Fruit fly (Drosophila melanogaster) whole organism, embryonic: ENCODE measurements around the gene Vav.

Source experiments
- Aef1 ChIP-seq: fragments of 200-800 bp; sonication (Bioruptor generic); IDR thresholded peaks from 3 replicates; pipeline ENCODE4 v1.3.6; 2022; ENCODE audit warnings: missing biosample characterization, missing genetic modification characterization
- Atf3 ChIP-seq: fragments of 200-800 bp; sonication (Bioruptor generic); optimal IDR thresholded peaks from 3 replicates; lab custom pipeline; 2016; ENCODE audit warnings: missing biosample characterization, missing genetic modification characterization
- B-H1 ChIP-seq: fragments of 200-800 bp; sonication (Bioruptor generic); IDR thresholded peaks from 3 replicates; pipeline ENCODE4 v1.3.6; 2022; ENCODE audit warnings: missing biosample characterization, missing genetic modification characterization
- B-H2 ChIP-seq: fragments of 200-800 bp; sonication (Bioruptor generic); optimal IDR thresholded peaks from 2 replicates; lab custom pipeline; 2018; ENCODE audit warnings: missing biosample characterization, mild to moderate bottlenecking, missing genetic modification characterization
- CG10431 ChIP-seq: fragments of 200-800 bp; sonication (Bioruptor generic); optimal IDR thresholded peaks from 3 replicates; lab custom pipeline; 2018; ENCODE audit warnings: missing biosample characterization, mild to moderate bottlenecking, missing genetic modification characterization
- CG11085 ChIP-seq: fragments of 200-800 bp; sonication (Bioruptor generic); IDR thresholded peaks from 2 replicates; pipeline ENCODE4 v1.3.6; 2022; ENCODE audit warnings: missing biosample characterization, missing genetic modification characterization
- CG11504 ChIP-seq: fragments of 200-800 bp; sonication (Bioruptor generic); optimal IDR thresholded peaks from 3 replicates; lab custom pipeline; 2019; ENCODE audit warnings: missing biosample characterization, mild to moderate bottlenecking, missing genetic modification characterization, moderate library complexity
- CG12219 ChIP-seq: fragments of 200-800 bp; sonication (Bioruptor generic); optimal IDR thresholded peaks from 3 replicates; lab custom pipeline; 2018; ENCODE audit warnings: missing biosample characterization, mild to moderate bottlenecking, missing genetic modification characterization
- CG14014 ChIP-seq: fragments of 200-800 bp; sonication (Bioruptor generic); IDR thresholded peaks from 2 replicates; pipeline ENCODE4 v1.3.6; 2022; ENCODE audit warnings: missing biosample characterization, missing genetic modification characterization
- CG15514 ChIP-seq: fragments of 200-800 bp; sonication (Bioruptor generic); optimal IDR thresholded peaks from 3 replicates; lab custom pipeline; 2017; ENCODE audit warnings: missing biosample characterization, missing genetic modification characterization, mild to moderate bottlenecking, moderate library complexity, missing genetic modification reagents
- CG16815 ChIP-seq: fragments of 200-800 bp; sonication (Bioruptor generic); optimal IDR thresholded peaks from 3 replicates; lab custom pipeline; 2017; ENCODE audit warnings: missing biosample characterization, mild to moderate bottlenecking, missing genetic modification characterization
- CG18476 ChIP-seq: fragments of 200-800 bp; sonication (Bioruptor generic); optimal IDR thresholded peaks from 2 replicates; lab custom pipeline; 2016; ENCODE audit warnings: missing biosample characterization, mild to moderate bottlenecking, missing genetic modification characterization
- CG2120 ChIP-seq: fragments of 200-800 bp; sonication (Bioruptor generic); optimal IDR thresholded peaks from 3 replicates; lab custom pipeline; 2016; ENCODE audit warnings: missing biosample characterization, missing genetic modification characterization
- CG32767 ChIP-seq: fragments of 200-800 bp; sonication (Bioruptor generic); IDR thresholded peaks from 2 replicates; pipeline ENCODE4 v1.3.6; 2022; ENCODE audit warnings: missing biosample characterization, missing genetic modification characterization
- CG33213 ChIP-seq: fragments of 200-800 bp; sonication (Bioruptor generic); optimal IDR thresholded peaks from 3 replicates; lab custom pipeline; 2016; ENCODE audit warnings: missing biosample characterization, missing genetic modification characterization
- CG4854 ChIP-seq: fragments of 200-800 bp; sonication (Bioruptor generic); optimal IDR thresholded peaks from 2 replicates; lab custom pipeline; 2016; ENCODE audit warnings: missing biosample characterization, missing genetic modification characterization, inconsistent platforms
- CG6254 ChIP-seq: fragments of 200-800 bp; sonication (Bioruptor generic); optimal IDR thresholded peaks from 3 replicates; lab custom pipeline; 2017; ENCODE audit warnings: mild to moderate bottlenecking, missing biosample characterization, missing genetic modification reagents, missing genetic modification characterization
- CG8290 ChIP-seq, 3 experiments: fragments of 200-800 bp; sonication (Bioruptor generic); optimal IDR thresholded peaks; 2 replicates each; lab custom pipeline; 2016 to 2019; ENCODE audit warnings: missing biosample characterization in 3 of 3, missing genetic modification characterization in 3 of 3, mild to moderate bottlenecking in 2 of 3, moderate library complexity in 1 of 3
- CG9609 ChIP-seq: fragments of 200-800 bp; sonication (Bioruptor generic); optimal IDR thresholded peaks from 3 replicates; lab custom pipeline; 2016; ENCODE audit warnings: missing biosample characterization, missing genetic modification characterization
- CrebB ChIP-seq: fragments of 200-800 bp; sonication (Bioruptor generic); optimal IDR thresholded peaks from 3 replicates; lab custom pipeline; 2018; ENCODE audit warnings: missing biosample characterization, mild to moderate bottlenecking, missing genetic modification characterization
- Dip2 ChIP-seq: fragments of 200-800 bp; sonication (Bioruptor generic); IDR thresholded peaks from 2 replicates; pipeline ENCODE4 v1.3.6; 2022; ENCODE audit warnings: missing biosample characterization, missing genetic modification characterization
- HLH54F ChIP-seq: fragments of 200-800 bp; sonication (Bioruptor generic); optimal IDR thresholded peaks from 3 replicates; lab custom pipeline; 2016; ENCODE audit warnings: missing biosample characterization, missing genetic modification characterization
- NC2β ChIP-seq: fragments of 200-800 bp; sonication (Bioruptor generic); optimal IDR thresholded peaks from 2 replicates; lab custom pipeline; 2016; ENCODE audit warnings: missing biosample characterization, missing genetic modification characterization
- Nf-YB ChIP-seq: fragments of 200-800 bp; sonication (Bioruptor generic); optimal IDR thresholded peaks from 3 replicates; lab custom pipeline; 2019; ENCODE audit warnings: missing biosample characterization, mild to moderate bottlenecking, missing genetic modification characterization, moderate library complexity
- Nf-YC ChIP-seq: fragments of 200-800 bp; optimal IDR thresholded peaks from 3 replicates; lab custom pipeline; 2019; ENCODE audit warnings: missing biosample characterization, mild to moderate bottlenecking, missing genetic modification characterization, moderate library complexity
- Ptx1 ChIP-seq: fragments of 200-800 bp; sonication (Bioruptor generic); IDR thresholded peaks from 2 replicates; pipeline ENCODE4 v1.3.6; 2022; ENCODE audit warnings: missing biosample characterization, missing genetic modification characterization
- Sox100B ChIP-seq: fragments of 200-800 bp; sonication (Bioruptor generic); optimal IDR thresholded peaks from 3 replicates; lab custom pipeline; 2018; ENCODE audit warnings: missing biosample characterization, mild to moderate bottlenecking, missing genetic modification characterization
- Sox102F ChIP-seq: fragments of 200-800 bp; sonication (Bioruptor generic); optimal IDR thresholded peaks from 2 replicates; lab custom pipeline; 2018; ENCODE audit warnings: missing biosample characterization, mild to moderate bottlenecking, missing genetic modification characterization, moderate library complexity
- Usf ChIP-seq: fragments of 200-800 bp; sonication (Bioruptor generic); optimal IDR thresholded peaks from 2 replicates; lab custom pipeline; 2017; ENCODE audit warnings: missing genotype, missing biosample characterization, missing genetic modification characterization
- al ChIP-seq: fragments of 200-800 bp; sonication (Bioruptor generic); IDR thresholded peaks from 2 replicates; pipeline ENCODE4 v1.3.6; 2022; ENCODE audit warnings: missing biosample characterization, missing genetic modification characterization
- bigmax ChIP-seq: fragments of 200-800 bp; sonication (Bioruptor generic); optimal IDR thresholded peaks from 2 replicates; lab custom pipeline; 2018; ENCODE audit warnings: missing biosample characterization, mild to moderate bottlenecking, missing genetic modification characterization
- bowl ChIP-seq: fragments of 200-800 bp; sonication (Bioruptor generic); IDR thresholded peaks from 2 replicates; pipeline ENCODE4 v1.3.6; 2022; ENCODE audit warnings: missing biosample characterization, missing genetic modification characterization
- chm ChIP-seq: fragments of 200-800 bp; sonication (Bioruptor generic); IDR thresholded peaks from 2 replicates; pipeline ENCODE4 v1.3.6; 2022; ENCODE audit warnings: missing biosample characterization, missing genetic modification characterization
- chn ChIP-seq: fragments of 200-800 bp; sonication (Bioruptor generic); optimal IDR thresholded peaks from 2 replicates; lab custom pipeline; 2016; ENCODE audit warnings: missing biosample characterization, missing genetic modification characterization
- dpn ChIP-seq, 2 experiments: fragments of 200-800 bp; sonication (Bioruptor generic); optimal IDR thresholded peaks; 3 replicates each; lab custom pipeline; 2016; ENCODE audit warnings: missing biosample characterization in 2 of 2, missing genetic modification characterization in 2 of 2
- fd64A ChIP-seq: fragments of 200-800 bp; sonication (Bioruptor generic); optimal IDR thresholded peaks from 3 replicates; lab custom pipeline; 2018; ENCODE audit warnings: missing biosample characterization, mild to moderate bottlenecking, missing genetic modification characterization
- fru ChIP-seq: fragments of >200 bp; optimal IDR thresholded peaks from 2 replicates; lab custom pipeline; 2017
- ftz-f1 ChIP-seq: fragments of 200-800 bp; sonication (Bioruptor generic); optimal IDR thresholded peaks from 2 replicates; lab custom pipeline; 2016; ENCODE audit warnings: missing biosample characterization, missing genetic modification characterization
- gcm ChIP-seq: fragments of 200-800 bp; sonication (Bioruptor generic); optimal IDR thresholded peaks from 2 replicates; lab custom pipeline; 2019; ENCODE audit warnings: missing biosample characterization, mild to moderate bottlenecking, missing genetic modification characterization, moderate library complexity
- gfzf ChIP-seq: fragments of 200-800 bp; sonication (Bioruptor generic); optimal IDR thresholded peaks from 2 replicates; lab custom pipeline; 2016; ENCODE audit warnings: missing biosample characterization, mild to moderate bottlenecking, missing genetic modification characterization, moderate library complexity
- klu ChIP-seq: fragments of 200-800 bp; sonication (Bioruptor generic); IDR thresholded peaks from 2 replicates; pipeline ENCODE4 v1.3.6; 2022; ENCODE audit warnings: missing biosample characterization, missing genetic modification characterization
- lab ChIP-seq: fragments of 200-800 bp; sonication (Bioruptor generic); optimal IDR thresholded peaks from 3 replicates; lab custom pipeline; 2017; ENCODE audit warnings: missing biosample characterization, missing genetic modification characterization, mild to moderate bottlenecking, moderate library complexity, missing genetic modification reagents
- mld ChIP-seq: fragments of 200-800 bp; sonication (Bioruptor generic); IDR thresholded peaks from 3 replicates; pipeline ENCODE4 v1.3.6; 2022; ENCODE audit warnings: missing biosample characterization, missing genetic modification characterization; ENCODE audit not compliant: partially characterized antibody
- otp ChIP-seq: fragments of 200-800 bp; sonication (Bioruptor generic); IDR thresholded peaks from 3 replicates; pipeline ENCODE4, ENCODE4 v1.3.6; 2022; ENCODE audit warnings: missing biosample characterization, missing genetic modification characterization
- sc ChIP-seq, 3 experiments: fragments of >200 bp in 2 of 3; fragments of 200-800 bp in 1 of 3; sonication (Bioruptor generic) in 1 of 3; optimal IDR thresholded peaks; 2 replicates in 2 of 3; 3 replicates in 1 of 3; lab custom pipeline; 2017; ENCODE audit warnings: mild to moderate bottlenecking in 1 of 3, missing biosample characterization in 1 of 3, missing genetic modification characterization in 1 of 3, missing genetic modification reagents in 1 of 3
- sim ChIP-seq: fragments of 200-800 bp; sonication (Bioruptor generic); IDR thresholded peaks from 2 replicates; pipeline ENCODE4 v1.3.6; 2022; ENCODE audit warnings: missing biosample characterization, missing genetic modification characterization
- slp2 ChIP-seq: fragments of 200-800 bp; sonication (Bioruptor generic); optimal IDR thresholded peaks from 2 replicates; lab custom pipeline; 2016; ENCODE audit warnings: missing biosample characterization, missing genetic modification characterization
- tin ChIP-seq: fragments of 200-800 bp; sonication (Bioruptor generic); optimal IDR thresholded peaks from 3 replicates; lab custom pipeline; 2016; ENCODE audit warnings: missing biosample characterization, missing genetic modification characterization
- tup ChIP-seq: fragments of 200-800 bp; sonication (Bioruptor generic); optimal IDR thresholded peaks from 2 replicates; lab custom pipeline; 2016; ENCODE audit warnings: missing biosample characterization, mild to moderate bottlenecking, missing genetic modification characterization, moderate library complexity
- zen2 ChIP-seq: fragments of 200-800 bp; sonication (Bioruptor generic); IDR thresholded peaks from 3 replicates; pipeline ENCODE4 v1.3.6; 2022; ENCODE audit warnings: missing biosample characterization, missing genetic modification characterization; ENCODE audit not compliant: partially characterized antibody

The Vav gene

DNA sequence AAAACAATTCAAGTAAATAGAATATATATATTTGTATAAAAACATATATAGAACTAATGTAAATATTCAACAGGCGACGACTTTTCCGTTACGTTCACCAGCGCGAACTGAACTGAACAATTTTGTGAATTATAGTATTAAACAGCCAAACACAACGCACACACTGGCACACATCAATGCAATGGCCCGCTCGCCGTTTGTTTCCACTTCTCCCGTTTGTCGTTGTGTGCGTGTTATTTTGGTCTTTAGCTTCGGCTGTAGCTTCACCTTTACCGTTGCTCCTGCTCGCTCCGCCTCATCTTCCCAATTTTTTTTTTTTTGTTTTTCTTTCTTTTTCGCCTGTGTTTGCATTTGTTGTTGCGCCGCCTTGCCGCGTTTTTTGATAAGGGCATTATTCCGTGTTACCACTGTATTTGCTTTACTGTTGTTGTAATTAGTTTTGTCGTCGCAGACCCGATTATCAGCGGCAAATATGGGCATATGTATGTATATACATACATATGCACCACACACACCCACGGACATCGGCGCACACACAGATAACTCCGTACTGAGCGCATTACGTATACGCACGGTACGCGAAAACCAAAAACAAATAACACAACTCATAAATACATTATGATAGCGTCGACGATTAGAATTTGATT, 46.3 kb downstream of the Vav start, which contains the start of gene CG8051 (continued):
- TF ChIP-seq CG32767 (GFP tag; lab: Robert Waterston, UW): no peak
- no peak for TF ChIP-seq CG16815
- no peak for TF ChIP-seq tup (GFP tag; lab: Kevin White, UChicago)
- TF ChIP-seq dpn (GFP tag; optimal IDR thresholded peaks at IDR 0.05; lab: Kevin White, UChicago): no peak
- TF ChIP-seq fru (lab: Kevin White, UChicago): no peak
- TF ChIP-seq CG11504 (tag; lab: Kevin White, UChicago): peak; percentile 9
- TF ChIP-seq CG33213 (GFP tag; lab: Kevin White, UChicago): peak; percentile 43
- peak; percentile 13 for TF ChIP-seq fd64A (GFP tag; lab: Kevin White, UChicago)
- TF ChIP-seq chm (GFP tag; lab: Robert Waterston, UW): 0 out of 2 replicates have a peak, but pooled peaks have one; percentile 27
- no peak for TF ChIP-seq otp (GFP tag; lab: Robert Waterston, UW)
- TF ChIP-seq CG9609 (GFP tag; lab: Kevin White, UChicago): no peak
- no peak for TF ChIP-seq CG8290 (GFP tag; optimal IDR thresholded peaks at IDR 0.05; lab: Kevin White, UChicago)
- TF ChIP-seq CG8290 (tag; optimal IDR thresholded peaks at IDR 0.05; lab: Kevin White, UChicago): no peak
- no peak for TF ChIP-seq Sox102F
- TF ChIP-seq sim (GFP tag; lab: Robert Waterston, UW): 0 out of 2 replicates have a peak, but pooled peaks have one; percentile 19
- TF ChIP-seq Nf-YC (tag; lab: Kevin White, UChicago): no peak
- peak; percentile 5 for TF ChIP-seq CG18476 (GFP tag; lab: Kevin White, UChicago)
- TF ChIP-seq CG15514 (GFP tag; lab: Kevin White, UChicago): peak; percentile 90
- TF ChIP-seq HLH54F (GFP tag; lab: Kevin White, UChicago): no peak
- no peak for TF ChIP-seq gfzf (GFP tag; lab: Kevin White, UChicago)
- TF ChIP-seq CG11085: no peak
- TF ChIP-seq CG14014 (GFP tag; lab: Robert Waterston, UW): no peak
- no peak for TF ChIP-seq sc (optimal IDR thresholded peaks at IDR 0.05; lab: Kevin White, UChicago)
- no peak for TF ChIP-seq sc (GFP tag; optimal IDR thresholded peaks at IDR 0.05; lab: Kevin White, UChicago)
- no peak for TF ChIP-seq B-H2
- peak; percentile 68 for TF ChIP-seq lab (GFP tag; lab: Kevin White, UChicago)
- no peak for TF ChIP-seq Atf3
- no peak for TF ChIP-seq CG12219
- TF ChIP-seq Nf-YB (GFP tag; lab: Kevin White, UChicago): no peak
- TF ChIP-seq bigmax (GFP tag; lab: Kevin White, UChicago): no peak
- TF ChIP-seq CG4854 (GFP tag; lab: Kevin White, UChicago): no peak
- TF ChIP-seq ftz-f1 (GFP tag; lab: Kevin White, UChicago): peak; percentile 0
- TF ChIP-seq zen2: no peak
- peak; percentile 33 for TF ChIP-seq NC2β (GFP tag; lab: Kevin White, UChicago)
- no peak for TF ChIP-seq bowl (GFP tag; lab: Robert Waterston, UW)
- TF ChIP-seq gcm: no peak
- TF ChIP-seq mld (GFP tag; lab: Robert Waterston, UW): no peak
- TF ChIP-seq al (GFP tag; lab: Robert Waterston, UW): no peak
- TF ChIP-seq klu (GFP tag; lab: Robert Waterston, UW): no peak
- TF ChIP-seq CG2120 (GFP tag; lab: Kevin White, UChicago): no peak
- TF ChIP-seq Dip2: no peak
- peak; percentile 5 for TF ChIP-seq slp2 (GFP tag; lab: Kevin White, UChicago)
- no peak for TF ChIP-seq Usf (GFP tag; lab: Kevin White, UChicago)
- no peak for TF ChIP-seq tin
- TF ChIP-seq Ptx1: 0 out of 2 replicates have a peak, but pooled peaks have one; percentile 13
- no peak for TF ChIP-seq CG10431
- TF ChIP-seq CrebB (tag; lab: Kevin White, UChicago): peak; percentile 31
- peak; percentile 44 for TF ChIP-seq CG6254 (GFP tag; lab: Kevin White, UChicago)
- peak; percentile 13 for TF ChIP-seq chn (GFP tag; lab: Kevin White, UChicago)
- TF ChIP-seq Sox100B (GFP tag; lab: Kevin White, UChicago): no peak
- no peak for TF ChIP-seq B-H1
- peak; percentile 62 for TF ChIP-seq Aef1 (GFP tag; lab: Robert Waterston, UW)
